Fruit fly (Drosophila melanogaster) whole organism, embryonic: ENCODE measurements around the gene CG14207.

Experiments
- Bgb ChIP-seq: fragments of 200-800 bp; sonication (Bioruptor generic); IDR thresholded peaks from 2 replicates; pipeline ENCODE4 v1.3.6; 2022; ENCODE audit warnings: missing biosample characterization, missing genetic modification characterization; ENCODE audit not compliant: partially characterized antibody
- CG10366 ChIP-seq: fragments of 200-800 bp; sonication (Bioruptor generic); IDR thresholded peaks from 2 replicates; pipeline ENCODE4 v1.3.6; 2022; ENCODE audit warnings: missing biosample characterization, missing genetic modification characterization
- CG11085 ChIP-seq: fragments of 200-800 bp; sonication (Bioruptor generic); IDR thresholded peaks from 2 replicates; pipeline ENCODE4 v1.3.6; 2022; ENCODE audit warnings: missing biosample characterization, missing genetic modification characterization
- CG11456 ChIP-seq: fragments of 200-800 bp; sonication (Bioruptor generic); IDR thresholded peaks from 3 replicates; pipeline ENCODE4 v1.3.6; 2022; ENCODE audit warnings: missing biosample characterization, missing genetic modification characterization
- CG1233 ChIP-seq: fragments of 200-800 bp; sonication (Bioruptor generic); optimal IDR thresholded peaks from 4 replicates; lab custom pipeline; 2018; ENCODE audit warnings: missing biosample characterization, mild to moderate bottlenecking, missing genetic modification characterization
- CG13287 ChIP-seq: fragments of 200-800 bp; sonication (Bioruptor generic); IDR thresholded peaks from 2 replicates; pipeline ENCODE4 v1.3.6; 2022; ENCODE audit warnings: missing biosample characterization, missing genetic modification characterization; ENCODE audit not compliant: partially characterized antibody
- CG14667 ChIP-seq: fragments of 200-800 bp; sonication (Bioruptor generic); IDR thresholded peaks from 2 replicates; pipeline ENCODE4 v1.3.6; 2022; ENCODE audit warnings: missing biosample characterization, missing genetic modification characterization
- CG1602 ChIP-seq: fragments of 200-800 bp; sonication (Bioruptor generic); optimal IDR thresholded peaks from 3 replicates; lab custom pipeline; 2016; ENCODE audit warnings: missing biosample characterization, missing genetic modification characterization
- CG17328 ChIP-seq: fragments of 200-800 bp; sonication (Bioruptor generic); IDR thresholded peaks from 2 replicates; pipeline ENCODE4 v1.3.6; 2022; ENCODE audit warnings: missing biosample characterization, missing genetic modification characterization
- CG17361 ChIP-seq: fragments of 200-800 bp; sonication (Bioruptor generic); IDR thresholded peaks from 3 replicates; pipeline ENCODE4 v1.3.6; 2022; ENCODE audit warnings: missing biosample characterization, missing genetic modification characterization
- CG18011 ChIP-seq: fragments of 200-800 bp; sonication (Bioruptor generic); optimal IDR thresholded peaks from 2 replicates; lab custom pipeline; 2017; ENCODE audit warnings: missing biosample characterization, missing genetic modification characterization, mild to moderate bottlenecking, moderate library complexity, missing genotype
- CG3065 ChIP-seq: fragments of 200-800 bp; sonication (Bioruptor generic); optimal IDR thresholded peaks from 2 replicates; lab custom pipeline; 2016; ENCODE audit warnings: missing biosample characterization, missing genetic modification characterization
- CG32772 ChIP-seq: fragments of 200-800 bp; sonication (Bioruptor generic); IDR thresholded peaks from 2 replicates; pipeline ENCODE4 v1.3.6; 2022; ENCODE audit warnings: missing biosample characterization, missing genetic modification characterization
- CG3726 ChIP-seq: fragments of 200-800 bp; sonication (Bioruptor generic); IDR thresholded peaks from 3 replicates; pipeline ENCODE4, ENCODE4 v1.3.6; 2022; ENCODE audit warnings: missing biosample characterization, missing genetic modification characterization
- CG6175 ChIP-seq: fragments of 200-800 bp; sonication (Bioruptor generic); IDR thresholded peaks from 3 replicates; pipeline ENCODE4 v1.3.6; 2022; ENCODE audit warnings: missing biosample characterization, missing genetic modification characterization
- CG6813 ChIP-seq: fragments of 200-800 bp; sonication (Bioruptor generic); optimal IDR thresholded peaks from 2 replicates; lab custom pipeline; 2017; ENCODE audit warnings: missing biosample characterization, missing genetic modification characterization, mild to moderate bottlenecking, moderate library complexity, missing genetic modification reagents
- CG8944 ChIP-seq: fragments of 200-800 bp; sonication (Bioruptor generic); optimal IDR thresholded peaks from 3 replicates; lab custom pipeline; 2016; ENCODE audit warnings: missing biosample characterization, missing genetic modification characterization
- CG9437 ChIP-seq: fragments of 200-800 bp; sonication (Bioruptor generic); optimal IDR thresholded peaks from 2 replicates; lab custom pipeline; 2018; ENCODE audit warnings: missing biosample characterization, mild to moderate bottlenecking, missing genetic modification characterization
- CTCF ChIP-seq: fragments of 200-800 bp; sonication (Bioruptor generic); optimal IDR thresholded peaks from 2 replicates; lab custom pipeline; 2017; ENCODE audit warnings: missing biosample characterization, mild to moderate bottlenecking, missing genetic modification characterization, moderate library complexity
- CkIIα-i1 ChIP-seq: fragments of 200-800 bp; sonication (Bioruptor generic); IDR thresholded peaks from 2 replicates; pipeline ENCODE4 v1.3.6; 2022; ENCODE audit warnings: missing biosample characterization, missing genetic modification characterization
- Deaf1 ChIP-seq: fragments of 200-800 bp; optimal IDR thresholded peaks from 3 replicates; lab custom pipeline; 2019; ENCODE audit warnings: missing biosample characterization, mild to moderate bottlenecking, missing genetic modification characterization, moderate library complexity
- Dll ChIP-seq: fragments of 200-800 bp; sonication (Bioruptor generic); IDR thresholded peaks from 4 replicates; pipeline ENCODE4 v1.3.6; 2022; ENCODE audit warnings: missing biosample characterization, missing genetic modification characterization; ENCODE audit not compliant: partially characterized antibody
- Lim3 ChIP-seq: fragments of 200-800 bp; sonication (Bioruptor generic); IDR thresholded peaks from 2 replicates; pipeline ENCODE4 v1.3.6; 2022; ENCODE audit warnings: missing biosample characterization, missing genetic modification characterization
- MBD-R2 ChIP-seq: fragments of 200-800 bp; sonication (Bioruptor generic); IDR thresholded peaks from 2 replicates; pipeline ENCODE4 v1.3.6; 2022; ENCODE audit warnings: missing biosample characterization, missing genetic modification characterization
- Neu2 ChIP-seq: fragments of 200-800 bp; sonication (Bioruptor generic); optimal IDR thresholded peaks from 3 replicates; lab custom pipeline; 2016; ENCODE audit warnings: missing biosample characterization, missing genetic modification characterization, borderline replicate concordance
- Nf-YB ChIP-seq: fragments of 200-800 bp; sonication (Bioruptor generic); optimal IDR thresholded peaks from 3 replicates; lab custom pipeline; 2019; ENCODE audit warnings: missing biosample characterization, mild to moderate bottlenecking, missing genetic modification characterization, moderate library complexity
- Ravus ChIP-seq: fragments of 200-800 bp; sonication (Bioruptor generic); IDR thresholded peaks from 2 replicates; pipeline ENCODE4 v1.3.6; 2022; ENCODE audit warnings: missing biosample characterization, missing genetic modification characterization
- Rfx ChIP-seq: fragments of 200-800 bp; sonication (Bioruptor generic); IDR thresholded peaks from 2 replicates; pipeline ENCODE4 v1.3.6; 2022; ENCODE audit warnings: missing biosample characterization, missing genetic modification characterization
- Scr ChIP-seq: fragments of 200-800 bp; sonication (Bioruptor generic); IDR thresholded peaks from 2 replicates; pipeline ENCODE4 v1.3.6; 2022; ENCODE audit warnings: missing biosample characterization, missing genetic modification characterization; ENCODE audit not compliant: partially characterized antibody
- Sry-δ ChIP-seq: fragments of 200-800 bp; sonication (Bioruptor generic); optimal IDR thresholded peaks from 2 replicates; lab custom pipeline; 2016; ENCODE audit warnings: missing biosample characterization, missing genetic modification characterization
- Ssrp ChIP-seq: fragments of 200-800 bp; sonication (Bioruptor generic); optimal IDR thresholded peaks from 2 replicates; lab custom pipeline; 2018; ENCODE audit warnings: missing biosample characterization, mild to moderate bottlenecking, missing genetic modification characterization, moderate library complexity
- Trl ChIP-seq, 3 experiments: fragments of >200 bp in 2 of 3; fragments of 200-800 bp in 1 of 3; sonication (Bioruptor generic) in 1 of 3; optimal IDR thresholded peaks; 2 replicates in 1 of 3; 3 replicates in 2 of 3; lab custom pipeline; 2016 to 2017; ENCODE audit warnings: missing biosample characterization in 1 of 3, missing genetic modification characterization in 1 of 3
- br ChIP-seq: fragments of >200 bp; optimal IDR thresholded peaks from 2 replicates; lab custom pipeline; 2017
- cg ChIP-seq: fragments of 200-800 bp; sonication (Bioruptor generic); optimal IDR thresholded peaks from 3 replicates; lab custom pipeline; 2019; ENCODE audit warnings: missing biosample characterization, mild to moderate bottlenecking, missing genetic modification characterization, moderate library complexity
- chif ChIP-seq, 2 experiments: fragments of 200-800 bp; sonication (Bioruptor generic); optimal IDR thresholded peaks; 3 replicates each; lab custom pipeline; 2016; ENCODE audit warnings: missing biosample characterization in 2 of 2, missing genetic modification characterization in 2 of 2
- chm ChIP-seq: fragments of 200-800 bp; sonication (Bioruptor generic); IDR thresholded peaks from 2 replicates; pipeline ENCODE4 v1.3.6; 2022; ENCODE audit warnings: missing biosample characterization, missing genetic modification characterization
- crp ChIP-seq, 2 experiments: fragments of 200-800 bp; sonication (Bioruptor generic); optimal IDR thresholded peaks; 2 replicates in 1 of 2; 3 replicates in 1 of 2; lab custom pipeline; 2017; ENCODE audit warnings: missing biosample characterization in 2 of 2, missing genetic modification characterization in 2 of 2, mild to moderate bottlenecking in 1 of 2, moderate library complexity in 1 of 2
- danr ChIP-seq: fragments of 200-800 bp; sonication (Bioruptor generic); IDR thresholded peaks from 2 replicates; pipeline ENCODE4 v1.3.6; 2022; ENCODE audit warnings: missing biosample characterization, missing genetic modification characterization
- dysf ChIP-seq: fragments of 200-800 bp; sonication (Bioruptor generic); IDR thresholded peaks from 3 replicates; pipeline ENCODE4 v1.3.6; 2022; ENCODE audit warnings: missing biosample characterization, missing genetic modification characterization
- eve ChIP-seq, 2 experiments: fragments of >200 bp; optimal IDR thresholded peaks; 2 replicates each; lab custom pipeline; 2017; ENCODE audit warnings: missing biosample characterization in 2 of 2, missing genetic modification characterization in 2 of 2
- fd102C ChIP-seq: fragments of 200-800 bp; sonication (Bioruptor generic); optimal IDR thresholded peaks from 2 replicates; lab custom pipeline; 2018; ENCODE audit warnings: missing biosample characterization, mild to moderate bottlenecking, missing genetic modification characterization, moderate library complexity
- fd96Cb ChIP-seq: fragments of 200-800 bp; sonication (Bioruptor generic); optimal IDR thresholded peaks from 2 replicates; lab custom pipeline; 2018; ENCODE audit warnings: missing biosample characterization, mild to moderate bottlenecking, missing genetic modification characterization, moderate library complexity
- fru ChIP-seq: fragments of >200 bp; optimal IDR thresholded peaks from 2 replicates; lab custom pipeline; 2017
- maf-S ChIP-seq: fragments of 200-800 bp; sonication (Bioruptor generic); optimal IDR thresholded peaks from 2 replicates; lab custom pipeline; 2016; ENCODE audit warnings: missing biosample characterization, missing genetic modification characterization
- nerfin-1 ChIP-seq: fragments of 200-800 bp; sonication (Bioruptor generic); optimal IDR thresholded peaks from 3 replicates; lab custom pipeline; 2019; ENCODE audit warnings: missing biosample characterization, mild to moderate bottlenecking, missing genetic modification characterization, moderate library complexity
- nerfin-2 ChIP-seq: fragments of 200-800 bp; sonication (Bioruptor generic); IDR thresholded peaks from 2 replicates; pipeline ENCODE4 v1.3.6; 2022; ENCODE audit warnings: missing biosample characterization, missing genetic modification characterization; ENCODE audit not compliant: partially characterized antibody
- nmo ChIP-seq: fragments of 200-800 bp; sonication (Bioruptor generic); optimal IDR thresholded peaks from 2 replicates; lab custom pipeline; 2018; ENCODE audit warnings: missing biosample characterization, mild to moderate bottlenecking, missing genetic modification characterization, moderate library complexity
- pb ChIP-seq: fragments of 200-800 bp; sonication (Bioruptor generic); optimal IDR thresholded peaks from 3 replicates; lab custom pipeline; 2016; ENCODE audit warnings: missing biosample characterization, missing genetic modification characterization
- pho ChIP-seq: fragments of 200-800 bp; sonication (Bioruptor generic); optimal IDR thresholded peaks from 2 replicates; lab custom pipeline; 2016; ENCODE audit warnings: missing biosample characterization, missing genetic modification characterization
- sisA ChIP-seq: fragments of 200-800 bp; sonication (Bioruptor generic); IDR thresholded peaks from 2 replicates; pipeline ENCODE4 v1.3.6; 2022; ENCODE audit warnings: missing biosample characterization, missing genetic modification characterization
- toy ChIP-seq: fragments of 200-800 bp; sonication (Bioruptor generic); IDR thresholded peaks from 2 replicates; pipeline ENCODE4 v1.3.6; 2022; ENCODE audit warnings: missing biosample characterization, missing genetic modification characterization

CG14207 gene

DNA sequence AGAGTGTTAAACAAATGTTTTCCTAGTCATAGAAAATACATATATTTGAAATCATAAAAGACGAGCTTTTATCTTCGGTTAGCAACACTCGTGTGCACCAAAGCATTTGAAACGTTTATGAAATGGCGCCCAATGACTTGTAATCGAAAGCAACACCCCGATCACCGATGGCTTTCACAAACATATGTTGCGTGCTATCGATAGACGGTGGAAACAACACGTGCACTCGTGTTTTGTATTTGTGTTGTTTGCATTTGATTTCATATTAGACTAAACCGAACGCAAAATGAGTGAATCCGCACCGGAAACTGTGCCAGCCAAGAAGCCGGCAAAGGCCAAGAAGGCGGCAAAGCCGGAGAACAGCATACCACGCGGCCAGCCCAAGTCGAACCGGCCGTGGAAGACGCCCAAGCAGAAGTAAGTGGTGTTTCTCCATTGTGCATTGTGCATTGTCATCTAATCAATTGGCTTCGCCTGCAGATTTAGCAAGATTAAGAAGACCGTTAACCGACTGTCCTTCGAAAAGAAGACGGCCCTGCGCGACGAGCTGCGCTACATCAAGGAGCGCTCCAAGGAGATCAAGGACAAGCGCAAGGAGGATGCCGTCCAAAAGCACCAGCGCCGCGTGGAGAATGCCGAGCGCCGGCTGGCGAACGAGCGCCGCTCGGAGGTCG, 11.1 kb downstream of the CG14207 start, which contains the start of gene CG14210 (continued):
- TF ChIP-seq crp (GFP tag; optimal IDR thresholded peaks at IDR 0.05; lab: Kevin White, UChicago) (peak; percentile 3 to 84), Nf-YB (GFP tag; lab: Kevin White, UChicago) (no peak), CG10366 (no peak), Lim3 (GFP tag; lab: Robert Waterston, UW) (no peak), Ravus (GFP tag; lab: Robert Waterston, UW) (no peak), sisA (GFP tag; lab: Robert Waterston, UW) (no peak), eve (GFP tag; optimal IDR thresholded peaks at IDR 0.05; lab: Kevin White, UChicago) (no peak), CG13287 (GFP tag; lab: Robert Waterston, UW) (peak; percentile 71), Scr (GFP tag; lab: Robert Waterston, UW) (peak; percentile 66), danr (GFP tag; lab: Robert Waterston, UW) (no peak), CTCF (GFP tag; lab: Kevin White, UChicago) (no peak), pho (GFP tag; lab: Kevin White, UChicago) (no peak), CG8944 (GFP tag; lab: Kevin White, UChicago) (no peak), CkIIα-i1 (GFP tag; lab: Robert Waterston, UW) (no peak), fru (lab: Kevin White, UChicago) (no peak), Dll (GFP tag; lab: Robert Waterston, UW) (peak; percentile 62; the same call in 3 of the 4 replicates), CG6813 (GFP tag; lab: Kevin White, UChicago) (no peak), Rfx (GFP tag; lab: Robert Waterston, UW) (no peak), toy (GFP tag; lab: Robert Waterston, UW) (no peak), nerfin-2 (GFP tag; lab: Robert Waterston, UW) (peak; percentile 56; the same call in 1 of the 2 replicates), CG17328 (GFP tag; lab: Robert Waterston, UW) (no peak), CG17361 (GFP tag; lab: Robert Waterston, UW) (no peak), fd96Cb (no peak), Ssrp (tag; lab: Kevin White, UChicago) (no peak), MBD-R2 (GFP tag; lab: Robert Waterston, UW) (peak; percentile 70), CG1233 (no peak), chif (GFP tag; optimal IDR thresholded peaks at IDR 0.05; lab: Kevin White, UChicago) (no peak), CG3065 (GFP tag; lab: Kevin White, UChicago) (no peak), fd102C (GFP tag; lab: Kevin White, UChicago) (no peak), Bgb (GFP tag; lab: Robert Waterston, UW) (peak; percentile 71), Trl (optimal IDR thresholded peaks at IDR 0.05; lab: Kevin White, UChicago) (no peak), Trl (GFP tag; optimal IDR thresholded peaks at IDR 0.05; lab: Kevin White, UChicago) (no peak), CG1602 (GFP tag; lab: Kevin White, UChicago) (no peak), CG11456 (GFP tag; lab: Robert Waterston, UW) (no peak), CG11085 (GFP tag; lab: Robert Waterston, UW) (no peak), CG3726 (GFP tag; lab: Robert Waterston, UW) (no peak), CG32772 (GFP tag; lab: Robert Waterston, UW) (no peak), CG6175 (GFP tag; lab: Robert Waterston, UW) (no peak), chm (GFP tag; lab: Robert Waterston, UW) (no peak), cg (GFP tag; lab: Kevin White, UChicago) (no peak), nerfin-1 (tag; lab: Kevin White, UChicago) (no peak), dysf (no peak), br (lab: Kevin White, UChicago) (no peak), Sry-δ (GFP tag; lab: Kevin White, UChicago) (peak; percentile 52), CG14667 (no peak), Neu2 (no peak), Deaf1 (tag; lab: Kevin White, UChicago) (no peak), maf-S (GFP tag; lab: Kevin White, UChicago) (no peak), CG18011 (no peak), CG9437 (GFP tag; lab: Kevin White, UChicago) (no peak), nmo (no peak), pb (no peak)
